Fruit fly (Drosophila melanogaster) whole organism, embryonic: ENCODE measurements around the gene Klp61F.

ENCODE experiments used
- BEAF-32 ChIP-seq: fragments of 200-800 bp; sonication (Bioruptor generic); optimal IDR thresholded peaks from 3 replicates; lab custom pipeline; 2017; ENCODE audit warnings: missing biosample characterization, missing genetic modification characterization, mild to moderate bottlenecking, moderate library complexity, missing genetic modification reagents
- CG10979 ChIP-seq: fragments of 200-800 bp; sonication (Bioruptor generic); optimal IDR thresholded peaks from 2 replicates; lab custom pipeline; 2018; ENCODE audit warnings: missing biosample characterization, mild to moderate bottlenecking, missing genetic modification characterization, moderate library complexity
- CG12155 ChIP-seq: fragments of 200-800 bp; sonication (Bioruptor generic); optimal IDR thresholded peaks from 3 replicates; lab custom pipeline; 2016; ENCODE audit warnings: missing biosample characterization, missing genetic modification characterization
- CG12236 ChIP-seq: fragments of 200-800 bp; sonication (Bioruptor generic); optimal IDR thresholded peaks from 2 replicates; lab custom pipeline; 2016; ENCODE audit warnings: missing biosample characterization, missing genetic modification characterization
- CG12659 ChIP-seq: fragments of 200-800 bp; sonication (Bioruptor generic); optimal IDR thresholded peaks from 3 replicates; lab custom pipeline; 2017; ENCODE audit warnings: mild to moderate bottlenecking, missing biosample characterization, missing genetic modification reagents, missing genetic modification characterization
- CG1602 ChIP-seq: fragments of 200-800 bp; sonication (Bioruptor generic); optimal IDR thresholded peaks from 3 replicates; lab custom pipeline; 2016; ENCODE audit warnings: missing biosample characterization, missing genetic modification characterization
- CG16815 ChIP-seq: fragments of 200-800 bp; sonication (Bioruptor generic); optimal IDR thresholded peaks from 3 replicates; lab custom pipeline; 2017; ENCODE audit warnings: missing biosample characterization, mild to moderate bottlenecking, missing genetic modification characterization
- CG1832 ChIP-seq: fragments of 200-800 bp; sonication (Bioruptor generic); optimal IDR thresholded peaks from 2 replicates; lab custom pipeline; 2017; ENCODE audit warnings: missing biosample characterization, mild to moderate bottlenecking, missing genetic modification characterization, inconsistent platforms
- CG18476 ChIP-seq: fragments of 200-800 bp; sonication (Bioruptor generic); optimal IDR thresholded peaks from 2 replicates; lab custom pipeline; 2016; ENCODE audit warnings: missing biosample characterization, mild to moderate bottlenecking, missing genetic modification characterization
- CG32767 ChIP-seq: fragments of 200-800 bp; sonication (Bioruptor generic); IDR thresholded peaks from 2 replicates; pipeline ENCODE4 v1.3.6; 2022; ENCODE audit warnings: missing biosample characterization, missing genetic modification characterization
- CG34376 ChIP-seq: fragments of 200-800 bp; sonication (Bioruptor generic); optimal IDR thresholded peaks from 2 replicates; lab custom pipeline; 2018; ENCODE audit warnings: missing biosample characterization, mild to moderate bottlenecking, missing genetic modification characterization
- CG3847 ChIP-seq: fragments of 200-800 bp; sonication (Bioruptor generic); IDR thresholded peaks from 2 replicates; pipeline ENCODE4 v1.3.6; 2022; ENCODE audit warnings: missing biosample characterization, missing genetic modification characterization
- CG4328 ChIP-seq: fragments of 200-800 bp; sonication (Bioruptor generic); optimal IDR thresholded peaks from 3 replicates; lab custom pipeline; 2017; ENCODE audit warnings: missing biosample characterization, missing genetic modification reagents, missing genetic modification characterization
- CG6683 ChIP-seq: fragments of 200-800 bp; sonication (Bioruptor generic); optimal IDR thresholded peaks from 2 replicates; lab custom pipeline; 2017; ENCODE audit warnings: missing biosample characterization, mild to moderate bottlenecking, missing genetic modification characterization, missing genetic modification reagents
- CG6854 ChIP-seq: fragments of 200-800 bp; sonication (Bioruptor generic); optimal IDR thresholded peaks from 3 replicates; lab custom pipeline; 2017; ENCODE audit warnings: missing biosample characterization, mild to moderate bottlenecking, missing genetic modification characterization
- CG7271 ChIP-seq: fragments of 200-800 bp; sonication (Bioruptor generic); optimal IDR thresholded peaks from 2 replicates; lab custom pipeline; 2018; ENCODE audit warnings: missing biosample characterization, mild to moderate bottlenecking, missing genetic modification characterization, moderate library complexity
- CG7556 ChIP-seq: fragments of 200-800 bp; sonication (Bioruptor generic); optimal IDR thresholded peaks from 2 replicates; lab custom pipeline; 2017; ENCODE audit warnings: missing biosample characterization, mild to moderate bottlenecking, missing genetic modification characterization
- CG7987 ChIP-seq: fragments of 200-800 bp; sonication (Bioruptor generic); optimal IDR thresholded peaks from 2 replicates; lab custom pipeline; 2018; ENCODE audit warnings: missing biosample characterization, mild to moderate bottlenecking, missing genetic modification characterization, moderate library complexity
- Doc2 ChIP-seq: fragments of 200-800 bp; sonication (Bioruptor generic); IDR thresholded peaks from 2 replicates; pipeline ENCODE4 v1.3.6; 2022; ENCODE audit warnings: missing biosample characterization, missing genetic modification characterization
- HHEX ChIP-seq: fragments of 200-800 bp; sonication (Bioruptor generic); optimal IDR thresholded peaks from 3 replicates; lab custom pipeline; 2017; ENCODE audit warnings: missing biosample characterization, mild to moderate bottlenecking, missing genetic modification characterization, missing genetic modification reagents
- Hey ChIP-seq: fragments of 200-800 bp; sonication (Bioruptor generic); optimal IDR thresholded peaks from 3 replicates; lab custom pipeline; 2018; ENCODE audit warnings: missing biosample characterization, mild to moderate bottlenecking, missing genetic modification characterization
- Hmx ChIP-seq: fragments of 200-800 bp; sonication (Bioruptor generic); optimal IDR thresholded peaks from 2 replicates; lab custom pipeline; 2016; ENCODE audit warnings: missing biosample characterization, missing genetic modification characterization
- Myb ChIP-seq: fragments of 200-800 bp; sonication (Bioruptor generic); optimal IDR thresholded peaks from 2 replicates; lab custom pipeline; 2016; ENCODE audit warnings: missing biosample characterization, missing genetic modification characterization
- Nf-YB ChIP-seq: fragments of 200-800 bp; sonication (Bioruptor generic); optimal IDR thresholded peaks from 3 replicates; lab custom pipeline; 2019; ENCODE audit warnings: missing biosample characterization, mild to moderate bottlenecking, missing genetic modification characterization, moderate library complexity
- Ssrp ChIP-seq: fragments of 200-800 bp; sonication (Bioruptor generic); optimal IDR thresholded peaks from 2 replicates; lab custom pipeline; 2018; ENCODE audit warnings: missing biosample characterization, mild to moderate bottlenecking, missing genetic modification characterization, moderate library complexity
- Tbp ChIP-seq: fragments of >200 bp; optimal IDR thresholded peaks from 2 replicates; lab custom pipeline; 2018; ENCODE audit warnings: missing biosample characterization, missing genetic modification characterization
- ab ChIP-seq: fragments of 200-800 bp; sonication (Bioruptor generic); optimal IDR thresholded peaks from 2 replicates; lab custom pipeline; 2016; ENCODE audit warnings: missing biosample characterization, missing genetic modification characterization
- amos ChIP-seq: fragments of 200-800 bp; sonication (Bioruptor generic); IDR thresholded peaks from 2 replicates; pipeline ENCODE4 v1.3.6; 2022; ENCODE audit warnings: missing biosample characterization, missing genetic modification characterization; ENCODE audit not compliant: partially characterized antibody
- bbx ChIP-seq: fragments of 200-800 bp; sonication (Bioruptor generic); IDR thresholded peaks from 2 replicates; pipeline ENCODE4 v1.3.6; 2022; ENCODE audit warnings: missing biosample characterization, missing genetic modification characterization; ENCODE audit not compliant: partially characterized antibody
- crp ChIP-seq, 2 experiments: fragments of 200-800 bp; sonication (Bioruptor generic); optimal IDR thresholded peaks; 2 replicates in 1 of 2; 3 replicates in 1 of 2; lab custom pipeline; 2017; ENCODE audit warnings: missing biosample characterization in 2 of 2, missing genetic modification characterization in 2 of 2, mild to moderate bottlenecking in 1 of 2, moderate library complexity in 1 of 2
- fd96Cb ChIP-seq: fragments of 200-800 bp; sonication (Bioruptor generic); optimal IDR thresholded peaks from 2 replicates; lab custom pipeline; 2018; ENCODE audit warnings: missing biosample characterization, mild to moderate bottlenecking, missing genetic modification characterization, moderate library complexity
- fu2 ChIP-seq: fragments of 200-800 bp; sonication (Bioruptor generic); optimal IDR thresholded peaks from 2 replicates; lab custom pipeline; 2016; ENCODE audit warnings: missing biosample characterization, missing genetic modification characterization
- gcm2 ChIP-seq: fragments of 200-800 bp; sonication (Bioruptor generic); optimal IDR thresholded peaks from 2 replicates; lab custom pipeline; 2016; ENCODE audit warnings: missing biosample characterization, missing genetic modification characterization
- grau ChIP-seq: fragments of 200-800 bp; optimal IDR thresholded peaks from 3 replicates; lab custom pipeline; 2019; ENCODE audit warnings: missing biosample characterization, mild to moderate bottlenecking, missing genetic modification characterization, moderate library complexity
- gt ChIP-seq: fragments of 200-800 bp; sonication (Bioruptor generic); IDR thresholded peaks from 2 replicates; pipeline ENCODE4 v1.3.6; 2022; ENCODE audit warnings: missing biosample characterization, missing genetic modification characterization
- lab ChIP-seq: fragments of 200-800 bp; sonication (Bioruptor generic); optimal IDR thresholded peaks from 3 replicates; lab custom pipeline; 2017; ENCODE audit warnings: missing biosample characterization, missing genetic modification characterization, mild to moderate bottlenecking, moderate library complexity, missing genetic modification reagents
- lola ChIP-seq, 3 experiments: fragments of >200 bp in 2 of 3; fragments of 200-800 bp in 1 of 3; sonication (Bioruptor generic) in 1 of 3; optimal IDR thresholded peaks; 2 replicates each; lab custom pipeline; 2017 to 2019; ENCODE audit warnings: missing biosample characterization in 3 of 3, missing genetic modification characterization in 3 of 3, mild to moderate bottlenecking in 1 of 3, moderate library complexity in 1 of 3
- p53 ChIP-seq: fragments of 200-800 bp; sonication (Bioruptor generic); optimal IDR thresholded peaks from 2 replicates; lab custom pipeline; 2016; ENCODE audit warnings: missing biosample characterization, missing genetic modification characterization
- pita ChIP-seq: fragments of 200-800 bp; sonication (Bioruptor generic); optimal IDR thresholded peaks from 2 replicates; lab custom pipeline; 2017; ENCODE audit warnings: missing biosample characterization, mild to moderate bottlenecking, missing genetic modification characterization
- ranshi ChIP-seq: fragments of 200-800 bp; sonication (Bioruptor generic); IDR thresholded peaks from 2 replicates; pipeline ENCODE4 v1.3.6; 2022; ENCODE audit warnings: missing biosample characterization, missing genetic modification characterization
- schlank ChIP-seq: fragments of 200-800 bp; sonication (Bioruptor generic); optimal IDR thresholded peaks from 2 replicates; lab custom pipeline; 2018; ENCODE audit warnings: missing biosample characterization, mild to moderate bottlenecking, missing genetic modification characterization
- sd ChIP-seq: fragments of 200-800 bp; sonication (Bioruptor generic); optimal IDR thresholded peaks from 3 replicates; lab custom pipeline; 2018; ENCODE audit warnings: missing biosample characterization, mild to moderate bottlenecking, missing genetic modification characterization, moderate library complexity
- seq ChIP-seq: fragments of 200-800 bp; sonication (Bioruptor generic); IDR thresholded peaks from 2 replicates; pipeline ENCODE4 v1.3.6; 2022; ENCODE audit warnings: missing biosample characterization, missing genetic modification characterization
- sob ChIP-seq: fragments of 200-800 bp; sonication (Bioruptor generic); IDR thresholded peaks from 2 replicates; pipeline ENCODE4 v1.3.6; 2022; ENCODE audit warnings: missing biosample characterization, missing genetic modification characterization
- unc-4 ChIP-seq: fragments of 200-800 bp; sonication (Bioruptor generic); IDR thresholded peaks from 2 replicates; pipeline ENCODE4 v1.3.6; 2022; ENCODE audit warnings: missing biosample characterization, missing genetic modification characterization; ENCODE audit not compliant: partially characterized antibody
- unpg ChIP-seq: fragments of 200-800 bp; sonication (Bioruptor generic); optimal IDR thresholded peaks from 3 replicates; lab custom pipeline; 2018; ENCODE audit warnings: missing biosample characterization, mild to moderate bottlenecking, missing genetic modification characterization, moderate library complexity
- zfh2 ChIP-seq: fragments of 200-800 bp; sonication (Bioruptor generic); optimal IDR thresholded peaks from 2 replicates; lab custom pipeline; 2016; ENCODE audit warnings: missing biosample characterization, missing genetic modification characterization

The Klp61F gene

dm6 chr3L:1204674-1205547, 40.8 kb downstream of the Klp61F start, which contains the start of gene CG9119 (continued):
- peak; percentile 45; the same call in 1 of the 2 replicates for TF ChIP-seq CG32767 (GFP tag; lab: Robert Waterston, UW)
- TF ChIP-seq p53 (GFP tag; lab: Kevin White, UChicago), result peak; percentile 11
- peak; percentile 15 for TF ChIP-seq Hmx (GFP tag; lab: Kevin White, UChicago)
- TF ChIP-seq lola (GFP tag; optimal IDR thresholded peaks at IDR 0.05; lab: Kevin White, UChicago), result peak in 1 of 3 experiments; percentile 44
- TF ChIP-seq unc-4 (GFP tag; lab: Robert Waterston, UW), result no peak
- no peak for TF ChIP-seq Hey (tag; lab: Kevin White, UChicago)
- no peak for TF ChIP-seq CG7271
- TF ChIP-seq unpg, result peak; percentile 53
- no peak for TF ChIP-seq ab (GFP tag; lab: Kevin White, UChicago)
- peak; percentile 64 for TF ChIP-seq fu2 (GFP tag; lab: Kevin White, UChicago)
- peak; percentile 56 for TF ChIP-seq CG12155 (GFP tag; lab: Kevin White, UChicago)
- peak; percentile 52; the same call in 1 of the 2 replicates for TF ChIP-seq CG3847 (GFP tag; lab: Robert Waterston, UW)
- peak; percentile 50 for TF ChIP-seq CG10979 (tag; lab: Kevin White, UChicago)
- no peak for TF ChIP-seq Doc2
- TF ChIP-seq CG18476 (GFP tag; lab: Kevin White, UChicago), result peak; percentile 32
- TF ChIP-seq lab (GFP tag; lab: Kevin White, UChicago), result peak; percentile 70
- peak; percentile 18 for TF ChIP-seq CG12236
- peak; percentile 78 for TF ChIP-seq CG7556 (GFP tag; lab: Kevin White, UChicago)
- TF ChIP-seq grau (tag; lab: Kevin White, UChicago), result peak; percentile 95
- peak; percentile 67 for TF ChIP-seq CG34376 (GFP tag; lab: Kevin White, UChicago)
- TF ChIP-seq crp (GFP tag; optimal IDR thresholded peaks at IDR 0.05; lab: Kevin White, UChicago), result no peak
- TF ChIP-seq CG4328, result peak; percentile 52
- no peak for TF ChIP-seq pita (GFP tag; lab: Kevin White, UChicago)
- TF ChIP-seq fd96Cb (tag; lab: Kevin White, UChicago), result peak; percentile 48
- TF ChIP-seq CG7987 (GFP tag; lab: Kevin White, UChicago), result peak; percentile 71
- TF ChIP-seq sob, result peak; percentile 38; the same call in 1 of the 2 replicates
- TF ChIP-seq CG12659 (GFP tag; lab: Kevin White, UChicago), result peak; percentile 69
- peak; percentile 10 for TF ChIP-seq Nf-YB (GFP tag; lab: Kevin White, UChicago)
- no peak for TF ChIP-seq amos (GFP tag; lab: Robert Waterston, UW)
- no peak for TF ChIP-seq Tbp (GFP tag; lab: Kevin White, UChicago)
- no peak for TF ChIP-seq BEAF-32 (GFP tag; lab: Kevin White, UChicago)
- peak; percentile 54 for TF ChIP-seq CG6683 (GFP tag; lab: Kevin White, UChicago)
- TF ChIP-seq bbx (GFP tag; lab: Robert Waterston, UW), result no peak
- peak; percentile 66 for TF ChIP-seq zfh2
- TF ChIP-seq gcm2 (GFP tag; lab: Kevin White, UChicago), result no peak
- TF ChIP-seq CG16815 (GFP tag; lab: Kevin White, UChicago), result peak; percentile 52
- TF ChIP-seq sd (tag; lab: Kevin White, UChicago), result peak; percentile 27
- TF ChIP-seq CG1832 (GFP tag; lab: Kevin White, UChicago), result no peak
- TF ChIP-seq Ssrp (tag; lab: Kevin White, UChicago), result peak; percentile 59
- peak; percentile 60 for TF ChIP-seq schlank (tag; lab: Kevin White, UChicago)
- no peak for TF ChIP-seq gt (GFP tag; lab: Robert Waterston, UW)
- peak; percentile 36 for TF ChIP-seq CG1602 (GFP tag; lab: Kevin White, UChicago)
- peak; percentile 44; the same call in 1 of the 2 replicates for TF ChIP-seq seq (GFP tag; lab: Robert Waterston, UW)
- TF ChIP-seq ranshi (GFP tag; lab: Robert Waterston, UW), result no peak; the same call in 1 of the 2 replicates
- no peak for TF ChIP-seq CG6854 (GFP tag; lab: Kevin White, UChicago)
- peak; percentile 70 for TF ChIP-seq Myb (GFP tag; lab: Kevin White, UChicago)
- TF ChIP-seq HHEX, result peak; percentile 75
